Worm (Caenorhabditis elegans) whole organism, L2 larva: ENCODE results near the gene mrps-24.

ENCODE experiments used
- ama-1 ChIP-seq: fragments of 150-350 bp; optimal IDR thresholded peaks from 2 replicates; lab custom pipeline; 2018; ENCODE audit warnings: inconsistent platforms
- nhr-10 ChIP-seq: sonication (generic microtip); optimal IDR thresholded peaks from 2 replicates; lab custom pipeline; 2017; ENCODE audit warnings: missing biosample characterization, missing genetic modification characterization
- unc-39 ChIP-seq: fragments of 150-350 bp; optimal IDR thresholded peaks from 2 replicates; lab custom pipeline; 2014; ENCODE audit warnings: missing biosample characterization, missing genetic modification characterization
- zag-1 ChIP-seq: fragments of 150-350 bp; optimal IDR thresholded peaks from 2 replicates; lab custom pipeline; 2014; ENCODE audit warnings: missing biosample characterization, missing genetic modification characterization
- ztf-11 ChIP-seq: sonication (generic microtip); optimal IDR thresholded peaks from 2 replicates; lab custom pipeline; 2017; ENCODE audit warnings: missing biosample characterization, missing genetic modification characterization

DNA sequence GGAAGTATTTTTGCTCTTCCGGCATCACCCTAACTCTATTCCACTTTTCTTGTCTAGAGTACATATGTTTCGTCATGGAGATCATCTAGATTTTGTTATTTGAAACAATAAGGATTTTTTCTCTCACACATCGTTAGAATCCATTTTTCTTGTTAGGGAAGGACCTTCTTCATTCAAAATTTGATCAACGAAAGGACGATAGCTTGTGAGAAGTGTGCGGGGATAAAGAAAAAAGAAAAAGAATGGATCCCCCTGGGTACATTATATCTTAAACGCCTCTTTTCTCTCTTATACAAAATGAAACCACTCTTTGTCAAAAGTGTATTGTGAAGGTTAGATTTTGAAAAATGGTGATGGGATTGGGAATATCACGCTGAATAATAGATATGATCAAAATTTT, 48.3 kb upstream of the mrps-24 start:
- no peak for TF ChIP-seq nhr-10 (tag; lab: Kevin White, UChicago)
- TF ChIP-seq ztf-11 (tag; lab: Kevin White, UChicago): no peak
- no peak for TF ChIP-seq zag-1 (tag; lab: Kevin White, UChicago)
- TF ChIP-seq unc-39 (tag; lab: Kevin White, UChicago): no peak
- no peak for TF ChIP-seq ama-1 (lab: Kevin White, UChicago)
